Worm (Caenorhabditis elegans) whole organism, L3 larva: Measurements from ENCODE around the gene T20F7.1.
A peak's percentile ranks its signal among the peaks of the same experiment; 100 is the strongest.

Experiments
- aly-2 ChIP-seq: fragments of 150-350 bp; optimal IDR thresholded peaks from 2 replicates; lab custom pipeline; 2014; ENCODE audit warnings: missing biosample characterization, missing genetic modification characterization
- mdl-1 ChIP-seq: fragments of 150-350 bp; optimal IDR thresholded peaks from 2 replicates; lab custom pipeline; 2014; ENCODE audit warnings: missing biosample characterization, missing genetic modification characterization
- nhr-23 ChIP-seq: fragments of 150-350 bp; optimal IDR thresholded peaks from 2 replicates; lab custom pipeline; 2014; ENCODE audit warnings: missing biosample characterization, missing genetic modification reagents, missing genetic modification characterization
- snpc-4 ChIP-seq: fragments of 150-350 bp; optimal IDR thresholded peaks from 2 replicates; lab custom pipeline; 2014; ENCODE audit warnings: missing biosample characterization, missing genetic modification characterization
- tbx-2 ChIP-seq: sonication (generic microtip); optimal IDR thresholded peaks from 2 replicates; lab custom pipeline; 2016; ENCODE audit warnings: mild to moderate bottlenecking, missing genetic modification characterization, missing compliant biosample characterization

The T20F7.1 gene

DNA sequence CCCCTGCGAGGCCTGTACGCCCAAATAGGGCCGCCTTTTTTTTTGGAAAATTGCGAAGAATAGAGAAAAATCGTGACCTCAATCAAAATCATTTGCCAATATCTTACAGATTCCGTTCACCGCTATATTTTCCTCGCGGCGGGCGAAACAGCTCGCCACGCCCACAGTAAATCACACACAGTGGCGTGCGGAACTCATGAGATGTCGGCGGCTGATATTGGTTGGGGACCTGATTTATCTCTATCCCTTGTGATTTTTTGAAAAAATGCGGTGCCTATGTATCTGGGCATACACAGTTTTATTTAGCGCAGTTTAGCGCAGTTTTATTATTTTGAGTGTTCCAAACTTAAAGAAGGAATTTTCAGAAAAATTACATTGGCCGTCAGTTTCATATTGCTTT, 52.6 kb downstream of the T20F7.1 start:
- TF ChIP-seq aly-2 (tag; lab: Kevin White, UChicago) (no peak), nhr-23 (tag; lab: Kevin White, UChicago) (no peak), snpc-4 (tag; lab: Kevin White, UChicago) (peak; percentile 52), tbx-2 (tag; lab: Kevin White, UChicago) (no peak), mdl-1 (tag; lab: Kevin White, UChicago) (no peak)
